Fruit fly (Drosophila melanogaster): ENCODE data around the gene Pfdn2.
A peak's percentile ranks its signal among the peaks of the same experiment; 100 is the strongest.

The Pfdn2 gene

dm6 chr3L:11119396-11119900 is 45.3 kb upstream of the Pfdn2 start (continued):
- TF ChIP-seq CG7368 (GFP tag; optimal IDR thresholded peaks at IDR 0.05), result no peak

dm6 chr3L:11118627-11119395 is 44.6 kb upstream of the Pfdn2 start:
- TF ChIP-seq CG4318 (GFP tag; optimal IDR thresholded peaks at IDR 0.05) (no peak), lz (GFP tag; optimal IDR thresholded peaks at IDR 0.05) (no peak), dsx (GFP tag; optimal IDR thresholded peaks at IDR 0.05; ENCODE audit: poor library complexity, severe bottlenecking) (peak; percentile 6), OdsH (GFP tag; optimal IDR thresholded peaks at IDR 0.05) (peak; percentile 16), CG11762 (GFP tag; optimal IDR thresholded peaks at IDR 0.05; ENCODE audit: insufficient read depth) (no peak), Met (GFP tag; optimal IDR thresholded peaks at IDR 0.05) (no peak), pdm3 (GFP tag; optimal IDR thresholded peaks at IDR 0.05) (no peak), CG6163 (GFP tag; IDR thresholded peaks at IDR 0.05) (peak; percentile 56; the same call in 1 of the 3 replicates), fd85E (GFP tag; optimal IDR thresholded peaks at IDR 0.05) (no peak), CG10669 (GFP tag; optimal IDR thresholded peaks at IDR 0.05) (no peak), CG16779 (tag; optimal IDR thresholded peaks at IDR 0.05) (peak; percentile 63), Ets21C (GFP tag; optimal IDR thresholded peaks at IDR 0.05) (no peak), topi (GFP tag; optimal IDR thresholded peaks at IDR 0.05) (peak; percentile 6), CG3032 (tag; optimal IDR thresholded peaks at IDR 0.05) (no peak), Sox102F (GFP tag; optimal IDR thresholded peaks at IDR 0.05) (no peak), Eip78C (GFP tag) (peak; percentile 75), Eip75B (GFP tag; optimal IDR thresholded peaks at IDR 0.05) (no peak), ss (GFP tag; optimal IDR thresholded peaks at IDR 0.05) (peak; percentile 61 to 70), acj6 (GFP tag; optimal IDR thresholded peaks at IDR 0.05) (no peak), CG6792 (GFP tag; optimal IDR thresholded peaks at IDR 0.05) (no peak), esn (GFP tag; optimal IDR thresholded peaks at IDR 0.05) (no peak), spab (GFP tag; optimal IDR thresholded peaks at IDR 0.05) (no peak), Smox (GFP tag; optimal IDR thresholded peaks at IDR 0.05) (no peak), Ets96B (tag; optimal IDR thresholded peaks at IDR 0.05) (no peak), Sox14 (GFP tag; optimal IDR thresholded peaks at IDR 0.05) (peak; percentile 12), cyc (GFP tag; optimal IDR thresholded peaks at IDR 0.05) (no peak), Blimp-1 (GFP tag; optimal IDR thresholded peaks at IDR 0.05) (no peak), Hr38 (GFP tag; optimal IDR thresholded peaks at IDR 0.05) (peak; percentile 26), CG6276 (GFP tag; optimal IDR thresholded peaks at IDR 0.05) (peak; percentile 51), CG11902 (GFP tag; optimal IDR thresholded peaks at IDR 0.05) (no peak), eg (GFP tag; IDR thresholded peaks at IDR 0.05) (peak; percentile 53; the same call in 2 of the 3 replicates), CG3919 (GFP tag; optimal IDR thresholded peaks at IDR 0.05) (no peak), CG6854 (GFP tag; optimal IDR thresholded peaks at IDR 0.05) (no peak), Hr4 (GFP tag; optimal IDR thresholded peaks at IDR 0.05) (peak; percentile 8), Sox15 (GFP tag; optimal IDR thresholded peaks at IDR 0.05) (no peak), Lpt (GFP tag; optimal IDR thresholded peaks at IDR 0.05) (peak; percentile 19), CG8119 (GFP tag; IDR thresholded peaks at IDR 0.05) (peak; percentile 72), svp (GFP tag) (peak; percentile 83), Hr39 (GFP tag; optimal IDR thresholded peaks at IDR 0.05) (no peak), salr (GFP tag; optimal IDR thresholded peaks at IDR 0.05) (peak in 1 of 2 experiments; percentile 23), CG7368 (GFP tag; optimal IDR thresholded peaks at IDR 0.05) (no peak), CG10631 (GFP tag; optimal IDR thresholded peaks at IDR 0.05) (peak; percentile 23), CG6808 (GFP tag; optimal IDR thresholded peaks at IDR 0.05) (peak; percentile 44), CG8319 (GFP tag; optimal IDR thresholded peaks at IDR 0.05) (no peak), fkh (GFP tag; optimal IDR thresholded peaks at IDR 0.05) (peak; percentile 100), CG15336 (GFP tag; IDR thresholded peaks at IDR 0.05) (peak; percentile 60), CG9139 (GFP tag; optimal IDR thresholded peaks at IDR 0.05) (peak; percentile 51), CG1621 (tag; optimal IDR thresholded peaks at IDR 0.05) (peak; percentile 54)
